Fruit fly (Drosophila melanogaster) whole organism, embryonic: ENCODE measurements around the gene CG3919.

Source experiments
- Asciz ChIP-seq: fragments of 200-800 bp; sonication (Bioruptor generic); optimal IDR thresholded peaks from 2 replicates; lab custom pipeline; 2017; ENCODE audit warnings: missing biosample characterization, mild to moderate bottlenecking, missing genetic modification characterization, missing genetic modification reagents
- Atf-2 ChIP-seq: fragments of 200-800 bp; sonication (Bioruptor generic); optimal IDR thresholded peaks from 2 replicates; lab custom pipeline; 2016; ENCODE audit warnings: missing biosample characterization, missing genetic modification characterization
- CG10321 ChIP-seq: fragments of 200-800 bp; sonication (Bioruptor generic); IDR thresholded peaks from 2 replicates; pipeline ENCODE4 v1.3.6; 2022; ENCODE audit warnings: missing biosample characterization, missing genetic modification characterization
- CG10366 ChIP-seq: fragments of 200-800 bp; sonication (Bioruptor generic); IDR thresholded peaks from 2 replicates; pipeline ENCODE4 v1.3.6; 2022; ENCODE audit warnings: missing biosample characterization, missing genetic modification characterization
- CG10543 ChIP-seq: fragments of 200-800 bp; sonication (Bioruptor generic); optimal IDR thresholded peaks from 3 replicates; lab custom pipeline; 2017; ENCODE audit warnings: missing biosample characterization, mild to moderate bottlenecking, missing genetic modification characterization, moderate library complexity
- CG10565 ChIP-seq: fragments of 200-800 bp; sonication (Bioruptor generic); optimal IDR thresholded peaks from 3 replicates; lab custom pipeline; 2016; ENCODE audit warnings: missing biosample characterization, mild to moderate bottlenecking, missing genetic modification characterization
- CG12391 ChIP-seq: fragments of 200-800 bp; sonication (Bioruptor generic); optimal IDR thresholded peaks from 3 replicates; lab custom pipeline; 2018; ENCODE audit warnings: missing biosample characterization, mild to moderate bottlenecking, missing genetic modification characterization, moderate library complexity
- CG17359 ChIP-seq: fragments of 200-800 bp; sonication (Bioruptor generic); optimal IDR thresholded peaks from 3 replicates; lab custom pipeline; 2018; ENCODE audit warnings: missing biosample characterization, mild to moderate bottlenecking, missing genetic modification characterization, moderate library complexity
- CG17829 ChIP-seq: fragments of 200-800 bp; optimal IDR thresholded peaks from 2 replicates; lab custom pipeline; 2019; ENCODE audit warnings: missing biosample characterization, mild to moderate bottlenecking, missing genetic modification characterization, moderate library complexity
- CG2116 ChIP-seq: fragments of 200-800 bp; sonication (Bioruptor generic); optimal IDR thresholded peaks from 3 replicates; lab custom pipeline; 2018; ENCODE audit warnings: missing biosample characterization, mild to moderate bottlenecking, missing genetic modification characterization
- CG30020 ChIP-seq: fragments of 200-800 bp; optimal IDR thresholded peaks from 2 replicates; lab custom pipeline; 2019; ENCODE audit warnings: missing biosample characterization, mild to moderate bottlenecking, missing genetic modification characterization, moderate library complexity
- CG30431 ChIP-seq: fragments of 200-800 bp; sonication (Bioruptor generic); optimal IDR thresholded peaks from 2 replicates; lab custom pipeline; 2017; ENCODE audit warnings: missing biosample characterization, missing genetic modification characterization
- CG32767 ChIP-seq: fragments of 200-800 bp; sonication (Bioruptor generic); IDR thresholded peaks from 2 replicates; pipeline ENCODE4 v1.3.6; 2022; ENCODE audit warnings: missing biosample characterization, missing genetic modification characterization
- CG4854 ChIP-seq: fragments of 200-800 bp; sonication (Bioruptor generic); optimal IDR thresholded peaks from 2 replicates; lab custom pipeline; 2016; ENCODE audit warnings: missing biosample characterization, missing genetic modification characterization, inconsistent platforms
- CG6254 ChIP-seq: fragments of 200-800 bp; sonication (Bioruptor generic); optimal IDR thresholded peaks from 3 replicates; lab custom pipeline; 2017; ENCODE audit warnings: mild to moderate bottlenecking, missing biosample characterization, missing genetic modification reagents, missing genetic modification characterization
- CG6654 ChIP-seq: fragments of 200-800 bp; sonication (Bioruptor generic); optimal IDR thresholded peaks from 2 replicates; lab custom pipeline; 2017; ENCODE audit warnings: missing biosample characterization, mild to moderate bottlenecking, missing genetic modification characterization
- CG6683 ChIP-seq: fragments of 200-800 bp; sonication (Bioruptor generic); optimal IDR thresholded peaks from 2 replicates; lab custom pipeline; 2017; ENCODE audit warnings: missing biosample characterization, mild to moderate bottlenecking, missing genetic modification characterization, missing genetic modification reagents
- CG7357 ChIP-seq: fragments of 200-800 bp; sonication (Bioruptor generic); IDR thresholded peaks from 3 replicates; pipeline ENCODE4 v1.3.6; 2022; ENCODE audit warnings: missing biosample characterization, missing genetic modification characterization
- CG7556 ChIP-seq: fragments of 200-800 bp; sonication (Bioruptor generic); optimal IDR thresholded peaks from 2 replicates; lab custom pipeline; 2017; ENCODE audit warnings: missing biosample characterization, mild to moderate bottlenecking, missing genetic modification characterization
- CG7745 ChIP-seq: fragments of 200-800 bp; sonication (Bioruptor generic); optimal IDR thresholded peaks from 2 replicates; lab custom pipeline; 2018; ENCODE audit warnings: missing biosample characterization, mild to moderate bottlenecking, missing genetic modification characterization, moderate library complexity
- CG9609 ChIP-seq: fragments of 200-800 bp; sonication (Bioruptor generic); optimal IDR thresholded peaks from 3 replicates; lab custom pipeline; 2016; ENCODE audit warnings: missing biosample characterization, missing genetic modification characterization
- CrebB ChIP-seq: fragments of 200-800 bp; sonication (Bioruptor generic); optimal IDR thresholded peaks from 3 replicates; lab custom pipeline; 2018; ENCODE audit warnings: missing biosample characterization, mild to moderate bottlenecking, missing genetic modification characterization
- Dbx ChIP-seq: fragments of 200-800 bp; sonication (Bioruptor generic); IDR thresholded peaks from 3 replicates; pipeline ENCODE4 v1.3.6; 2022; ENCODE audit warnings: missing biosample characterization, missing genetic modification characterization
- Dip2 ChIP-seq: fragments of 200-800 bp; sonication (Bioruptor generic); IDR thresholded peaks from 2 replicates; pipeline ENCODE4 v1.3.6; 2022; ENCODE audit warnings: missing biosample characterization, missing genetic modification characterization
- Ets65A ChIP-seq: fragments of 200-800 bp; sonication (Bioruptor generic); peaks from one replicate; lab custom pipeline; 2016; ENCODE audit warnings: missing biosample characterization, missing genetic modification characterization
- HLH54F ChIP-seq: fragments of 200-800 bp; sonication (Bioruptor generic); optimal IDR thresholded peaks from 3 replicates; lab custom pipeline; 2016; ENCODE audit warnings: missing biosample characterization, missing genetic modification characterization
- Hmr ChIP-seq: fragments of 200-800 bp; sonication (Bioruptor generic); optimal IDR thresholded peaks from 3 replicates; lab custom pipeline; 2017; ENCODE audit warnings: mild to moderate bottlenecking, missing biosample characterization, missing genetic modification reagents, missing genetic modification characterization
- Med ChIP-seq: fragments of 200-800 bp; sonication (Bioruptor generic); peaks from one replicate; lab custom pipeline; 2016; ENCODE audit warnings: missing biosample characterization, missing genetic modification characterization, mild to moderate bottlenecking, inconsistent platforms, moderate library complexity
- Mes4 ChIP-seq: fragments of 200-800 bp; sonication (Bioruptor generic); optimal IDR thresholded peaks from 2 replicates; lab custom pipeline; 2016; ENCODE audit warnings: missing biosample characterization, missing genetic modification characterization
- NC2β ChIP-seq: fragments of 200-800 bp; sonication (Bioruptor generic); optimal IDR thresholded peaks from 2 replicates; lab custom pipeline; 2016; ENCODE audit warnings: missing biosample characterization, missing genetic modification characterization
- Sox102F ChIP-seq: fragments of 200-800 bp; sonication (Bioruptor generic); optimal IDR thresholded peaks from 2 replicates; lab custom pipeline; 2018; ENCODE audit warnings: missing biosample characterization, mild to moderate bottlenecking, missing genetic modification characterization, moderate library complexity
- Stat92E ChIP-seq, 3 experiments: fragments of >200 bp in 2 of 3; fragments of 200-800 bp in 1 of 3; sonication (Bioruptor generic) in 1 of 3; optimal IDR thresholded peaks; 2 replicates each; lab custom pipeline; 2017 to 2019; ENCODE audit warnings: missing biosample characterization in 3 of 3, missing genetic modification characterization in 3 of 3, mild to moderate bottlenecking in 1 of 3, moderate library complexity in 1 of 3
- TFAM ChIP-seq: fragments of 200-800 bp; sonication (Bioruptor generic); optimal IDR thresholded peaks from 2 replicates; lab custom pipeline; 2017; ENCODE audit warnings: missing biosample characterization, missing genetic modification characterization, inconsistent platforms
- aop ChIP-seq: fragments of 200-800 bp; sonication (Bioruptor generic); IDR thresholded peaks from 2 replicates; pipeline ENCODE4 v1.3.6; 2022; ENCODE audit warnings: missing biosample characterization, missing genetic modification characterization
- ara ChIP-seq: fragments of 200-800 bp; sonication (Bioruptor generic); IDR thresholded peaks from 2 replicates; pipeline ENCODE4 v1.3.6; 2022; ENCODE audit warnings: missing biosample characterization, missing genetic modification characterization
- bbx ChIP-seq: fragments of 200-800 bp; sonication (Bioruptor generic); IDR thresholded peaks from 2 replicates; pipeline ENCODE4 v1.3.6; 2022; ENCODE audit warnings: missing biosample characterization, missing genetic modification characterization; ENCODE audit not compliant: partially characterized antibody
- cas ChIP-seq: fragments of 200-800 bp; sonication (Bioruptor generic); IDR thresholded peaks from 2 replicates; pipeline ENCODE4 v1.3.6; 2022; ENCODE audit warnings: missing biosample characterization, missing genetic modification characterization
- ci ChIP-seq: fragments of 200-800 bp; sonication (Bioruptor generic); IDR thresholded peaks from 3 replicates; pipeline ENCODE4 v1.3.6; 2022; ENCODE audit warnings: missing biosample characterization, missing genetic modification characterization
- dmrt11E ChIP-seq: fragments of 200-800 bp; sonication (Bioruptor generic); optimal IDR thresholded peaks from 3 replicates; lab custom pipeline; 2018; ENCODE audit warnings: missing biosample characterization, mild to moderate bottlenecking, missing genetic modification characterization, moderate library complexity
- fd102C ChIP-seq: fragments of 200-800 bp; sonication (Bioruptor generic); optimal IDR thresholded peaks from 2 replicates; lab custom pipeline; 2018; ENCODE audit warnings: missing biosample characterization, mild to moderate bottlenecking, missing genetic modification characterization, moderate library complexity
- gro ChIP-seq: fragments of 200-800 bp; sonication (Bioruptor generic); optimal IDR thresholded peaks from 2 replicates; lab custom pipeline; 2016; ENCODE audit warnings: missing biosample characterization, missing genetic modification characterization
- hth ChIP-seq: fragments of >200 bp; optimal IDR thresholded peaks from 2 replicates; lab custom pipeline; 2017; ENCODE audit warnings: inconsistent platforms
- insv ChIP-seq, 2 experiments: fragments of 200-800 bp; sonication (Bioruptor generic); optimal IDR thresholded peaks; 3 replicates each; lab custom pipeline; 2016 to 2018; ENCODE audit warnings: missing biosample characterization in 2 of 2, missing genetic modification characterization in 2 of 2
- lola ChIP-seq, 3 experiments: fragments of >200 bp in 2 of 3; fragments of 200-800 bp in 1 of 3; sonication (Bioruptor generic) in 1 of 3; optimal IDR thresholded peaks; 2 replicates each; lab custom pipeline; 2017 to 2019; ENCODE audit warnings: missing biosample characterization in 3 of 3, missing genetic modification characterization in 3 of 3, mild to moderate bottlenecking in 1 of 3, moderate library complexity in 1 of 3
- maf-S ChIP-seq: fragments of 200-800 bp; sonication (Bioruptor generic); optimal IDR thresholded peaks from 2 replicates; lab custom pipeline; 2016; ENCODE audit warnings: missing biosample characterization, missing genetic modification characterization
- mam ChIP-seq: fragments of 200-800 bp; sonication (Bioruptor generic); optimal IDR thresholded peaks from 3 replicates; lab custom pipeline; 2016; ENCODE audit warnings: missing biosample characterization, missing genetic modification characterization
- onecut ChIP-seq: fragments of 200-800 bp; sonication (Bioruptor generic); IDR thresholded peaks from 2 replicates; pipeline ENCODE4 v1.3.6; 2022; ENCODE audit warnings: missing biosample characterization, missing genetic modification characterization
- pfk ChIP-seq: fragments of 200-800 bp; sonication (Bioruptor generic); optimal IDR thresholded peaks from 2 replicates; lab custom pipeline; 2018; ENCODE audit warnings: missing biosample characterization, mild to moderate bottlenecking, missing genetic modification characterization, moderate library complexity
- ro ChIP-seq: fragments of 200-800 bp; sonication (Bioruptor generic); IDR thresholded peaks from 2 replicates; pipeline ENCODE4 v1.3.6; 2022; ENCODE audit warnings: missing biosample characterization, missing genetic modification characterization
- ssp ChIP-seq: fragments of 200-800 bp; sonication (Bioruptor generic); IDR thresholded peaks from 2 replicates; pipeline ENCODE4 v1.3.6; 2022; ENCODE audit warnings: missing biosample characterization, missing genetic modification characterization
- wek ChIP-seq: fragments of 200-800 bp; sonication (Bioruptor generic); optimal IDR thresholded peaks from 3 replicates; lab custom pipeline; 2018; ENCODE audit warnings: missing biosample characterization, mild to moderate bottlenecking, missing genetic modification characterization, moderate library complexity

Gene CG3919

DNA sequence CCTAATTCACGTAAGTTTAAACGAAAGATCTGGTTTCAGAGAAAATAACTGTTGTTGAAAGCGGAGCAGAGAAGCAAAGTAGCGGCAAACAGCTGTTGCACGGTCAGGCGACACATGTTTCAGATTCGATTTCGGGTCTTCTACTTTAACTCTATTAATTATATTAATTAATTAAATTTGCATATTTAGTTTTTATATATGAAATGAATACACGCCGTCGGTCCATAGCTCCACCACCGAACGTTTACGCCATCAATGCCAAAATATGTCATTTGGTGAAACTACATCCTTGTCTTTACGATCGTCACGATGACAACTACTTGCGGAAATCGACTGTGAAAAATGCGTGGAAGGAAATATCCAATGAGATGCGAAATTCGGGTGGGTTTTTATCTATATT, 466 bp downstream of the CG3919 start (continued):
- no peak for TF ChIP-seq CG10321
- peak; percentile 24 for TF ChIP-seq onecut (GFP tag; lab: Robert Waterston, UW)
- no peak for TF ChIP-seq mam (GFP tag; lab: Kevin White, UChicago)
- TF ChIP-seq CG12391 (tag; lab: Kevin White, UChicago), result peak; percentile 57
- no peak for TF ChIP-seq ssp (GFP tag; lab: Robert Waterston, UW)
- no peak for TF ChIP-seq Mes4
- TF ChIP-seq CG30020 (tag; lab: Kevin White, UChicago), result no peak
- peak; percentile 51 for TF ChIP-seq CG6254 (GFP tag; lab: Kevin White, UChicago)
- TF ChIP-seq Med (GFP tag; lab: Kevin White, UChicago), result peak; percentile 21
- TF ChIP-seq CG4854 (GFP tag; lab: Kevin White, UChicago), result no peak
- peak; percentile 19 for TF ChIP-seq CG30431 (GFP tag; lab: Kevin White, UChicago)
- peak; percentile 18; the same call in 1 of the 2 replicates for TF ChIP-seq CG10366
- no peak for TF ChIP-seq CG9609 (GFP tag; lab: Kevin White, UChicago)
- no peak for TF ChIP-seq CG6654 (GFP tag; lab: Kevin White, UChicago)
- TF ChIP-seq TFAM (GFP tag; lab: Kevin White, UChicago), result no peak
- TF ChIP-seq fd102C, result peak; percentile 35
- TF ChIP-seq CG32767 (GFP tag; lab: Robert Waterston, UW), result no peak
- no peak for TF ChIP-seq CG10543 (GFP tag; lab: Kevin White, UChicago)
- TF ChIP-seq Stat92E (GFP tag; optimal IDR thresholded peaks at IDR 0.05; lab: Kevin White, UChicago), result no peak
- peak; percentile 8; the same call in 1 of the 3 replicates for TF ChIP-seq CG7357
- no peak for TF ChIP-seq insv (GFP tag; optimal IDR thresholded peaks at IDR 0.05; lab: Kevin White, UChicago)
- no peak for TF ChIP-seq Sox102F (GFP tag; lab: Kevin White, UChicago)
- no peak for TF ChIP-seq bbx
- TF ChIP-seq hth, result no peak
- no peak for TF ChIP-seq CG2116 (GFP tag; lab: Kevin White, UChicago)
- peak; percentile 69 for TF ChIP-seq Ets65A (GFP tag; lab: Kevin White, UChicago)
- no peak for TF ChIP-seq gro
- TF ChIP-seq cas (GFP tag; lab: Robert Waterston, UW), result no peak
- no peak for TF ChIP-seq NC2β
- no peak for TF ChIP-seq Dbx (GFP tag; lab: Robert Waterston, UW)
- TF ChIP-seq CG7556 (GFP tag; lab: Kevin White, UChicago), result no peak
- TF ChIP-seq CG7745 (tag; lab: Kevin White, UChicago), result peak; percentile 26
- TF ChIP-seq pfk (GFP tag; lab: Kevin White, UChicago), result no peak
- TF ChIP-seq Asciz (GFP tag; lab: Kevin White, UChicago), result peak; percentile 65
- TF ChIP-seq CG17359 (tag; lab: Kevin White, UChicago), result peak; percentile 46
- TF ChIP-seq ro (GFP tag; lab: Robert Waterston, UW), result no peak
- no peak for TF ChIP-seq HLH54F
- TF ChIP-seq CG10565 (GFP tag; lab: Kevin White, UChicago), result no peak
- TF ChIP-seq Atf-2 (GFP tag; lab: Kevin White, UChicago), result no peak
- peak; percentile 34 for TF ChIP-seq Hmr (GFP tag; lab: Kevin White, UChicago)
- TF ChIP-seq aop (GFP tag; lab: Robert Waterston, UW), result no peak
- TF ChIP-seq CG17829 (tag; lab: Kevin White, UChicago), result peak; percentile 37
- no peak for TF ChIP-seq CrebB (tag; lab: Kevin White, UChicago)
- peak; percentile 71 for TF ChIP-seq dmrt11E (tag; lab: Kevin White, UChicago)
- peak in 1 of 3 experiments; percentile 21 for TF ChIP-seq lola (GFP tag; optimal IDR thresholded peaks at IDR 0.05; lab: Kevin White, UChicago)
- TF ChIP-seq ara (GFP tag; lab: Robert Waterston, UW), result peak; percentile 64; the same call in 1 of the 2 replicates
- no peak for TF ChIP-seq Dip2
- TF ChIP-seq maf-S (GFP tag; lab: Kevin White, UChicago), result no peak
- TF ChIP-seq ci, result peak; percentile 72
- no peak for TF ChIP-seq wek (GFP tag; lab: Kevin White, UChicago)
- TF ChIP-seq CG6683, result no peak
